Worm (Caenorhabditis elegans) whole organism, L4/young adult: ENCODE results near the gene BE10.4.

Source experiments
- W03F9.2 ChIP-seq: fragments of 150-350 bp; optimal IDR thresholded peaks from 2 replicates; lab custom pipeline; 2014; ENCODE audit warnings: missing biosample characterization, missing genetic modification characterization
- dao-5 ChIP-seq: sonication (generic microtip); optimal IDR thresholded peaks from 2 replicates; lab custom pipeline; 2016; ENCODE audit warnings: missing genotype, missing genetic modification characterization, moderate library complexity, missing compliant biosample characterization

- TF ChIP-seq W03F9.2 (tag; lab: Kevin White, UChicago), result no peak
- no peak for TF ChIP-seq dao-5 (tag; lab: Kevin White, UChicago)
Observed at ce11 chrIII:12831696-12832095, 18.4 kb downstream of the BE10.4 start.
